Fruit fly (Drosophila melanogaster) S2 (cell line): ENCODE results near the gene Alg14.

Experiments used
- CG8478 ChIP-seq: fragments of >200 bp; optimal IDR thresholded peaks from 2 replicates; lab custom pipeline; 2018
- CTCF ChIP-seq, 2 experiments: fragments of >200 bp; optimal IDR thresholded peaks; 2 replicates each; lab custom pipeline; 2018

DNA sequence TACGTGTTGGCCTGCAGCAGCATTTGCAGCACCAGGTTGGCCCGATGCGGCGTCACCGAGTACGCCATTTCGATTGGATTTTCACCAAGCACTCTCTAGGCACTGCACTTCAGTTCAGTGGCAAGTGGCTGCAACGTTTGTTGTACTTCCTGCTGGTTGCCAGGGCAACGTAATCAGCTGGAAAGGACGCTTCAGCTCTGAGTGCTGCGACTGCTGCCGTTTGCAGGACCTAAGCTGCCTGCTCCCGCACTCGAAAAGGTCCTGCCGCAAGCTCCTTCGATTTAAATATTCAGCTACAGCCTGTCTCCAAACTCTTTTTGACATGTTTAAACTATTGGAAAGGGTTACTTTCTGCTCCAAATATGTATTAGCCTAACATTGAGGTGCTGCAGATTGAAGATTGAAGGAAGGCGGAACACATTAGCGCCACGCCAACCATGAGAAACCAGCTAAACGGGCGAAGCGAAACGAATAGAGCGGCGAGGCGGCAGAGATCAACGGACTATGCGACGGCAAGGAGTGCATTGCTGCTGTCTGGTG lies 4.5 kb upstream of the Alg14 start, which contains the start of the genes CG15642 and CG15641:
- TF ChIP-seq CG8478 (lab: Kevin White, UChicago) = no peak
- TF ChIP-seq CTCF (optimal IDR thresholded peaks at IDR 0.05; lab: Kevin White, UChicago) = no peak
